Worm (Caenorhabditis elegans): ENCODE measurements around the gene W02A2.5.

The W02A2.5 gene

ce11 chrIV:13318773-13319172 lies 23.9 kb upstream of the W02A2.5 start (continued):
- TF ChIP-seq snpc-4 (tag; optimal IDR thresholded peaks at IDR 0.05) (no peak), lir-3 (tag; optimal IDR thresholded peaks at IDR 0.05; ENCODE audit: poor library complexity) (no peak), tlp-1 (tag; optimal IDR thresholded peaks at IDR 0.05) (no peak), jun-1 (tag; optimal IDR thresholded peaks at IDR 0.05) (peak; percentile 31), mab-9 (GFP tag; IDR thresholded peaks at IDR 0.05) (no peak), ztf-11 (tag; optimal IDR thresholded peaks at IDR 0.05) (no peak), elt-2 (tag; optimal IDR thresholded peaks at IDR 0.05) (peak; percentile 94), ceh-88 (GFP tag; IDR thresholded peaks at IDR 0.05) (no peak), fkh-10 (GFP tag; optimal IDR thresholded peaks at IDR 0.05) (no peak), nhr-85 (tag) (peak; percentile 58), mdl-1 (tag; optimal IDR thresholded peaks at IDR 0.05) (peak in 1 of 2 experiments; percentile 12), zag-1 (tag; optimal IDR thresholded peaks at IDR 0.05) (no peak), elt-3 (tag; optimal IDR thresholded peaks at IDR 0.05) (peak; percentile 25 to 82 (median 39)), grh-1 (GFP tag; IDR thresholded peaks at IDR 0.05) (0 out of 2 replicates have a peak, but pooled peaks have one; percentile 26), efl-1 (optimal IDR thresholded peaks at IDR 0.05) (no peak), efl-1 (GFP tag; optimal IDR thresholded peaks at IDR 0.05 in 1 of 2) (peak in 1 of 2 experiments; percentile 87), unc-30 (tag; optimal IDR thresholded peaks at IDR 0.05) (no peak), nhr-76 (tag; optimal IDR thresholded peaks at IDR 0.05) (no peak), lsy-2 (tag; optimal IDR thresholded peaks at IDR 0.05) (no peak), ceh-63 (GFP tag; optimal IDR thresholded peaks at IDR 0.05) (no peak), ces-1 (GFP tag; optimal IDR thresholded peaks at IDR 0.05) (no peak), lin-35 (GFP tag; optimal IDR thresholded peaks at IDR 0.05) (peak in 1 of 2 experiments; percentile 54), dsc-1 (tag; optimal IDR thresholded peaks at IDR 0.05) (no peak), ztf-4 (tag; optimal IDR thresholded peaks at IDR 0.05) (no peak), nhr-19 (GFP tag; conservative IDR thresholded peaks at IDR 0.05) (peak; percentile 74), nhr-20 (tag; optimal IDR thresholded peaks at IDR 0.05) (peak; percentile 83)

ce11 chrIV:13319886-13320650 lies 22.6 kb upstream of the W02A2.5 start:
- TF ChIP-seq nhr-90 (tag; optimal IDR thresholded peaks at IDR 0.05; ENCODE audit: poor library complexity) = no peak
- no peak for TF ChIP-seq swsn-7 (tag; optimal IDR thresholded peaks at IDR 0.05)

ce11 chrIV:13322429-13322828 lies 20.2 kb upstream of the W02A2.5 start:
- TF ChIP-seq rnt-1 (tag; optimal IDR thresholded peaks at IDR 0.05) (peak; percentile 84), mef-2 (tag; optimal IDR thresholded peaks at IDR 0.05) (no peak), tlp-1 (tag; optimal IDR thresholded peaks at IDR 0.05) (no peak), nhr-28 (tag; optimal IDR thresholded peaks at IDR 0.05) (no peak), dpl-1 (GFP tag; optimal IDR thresholded peaks at IDR 0.05) (peak; percentile 35 to 48 (median 37)), swsn-7 (tag; optimal IDR thresholded peaks at IDR 0.05) (peak; percentile 84), nhr-85 (tag) (peak; percentile 88), mdl-1 (tag; optimal IDR thresholded peaks at IDR 0.05) (peak in 1 of 2 experiments; percentile 63), lin-13 (GFP tag; optimal IDR thresholded peaks at IDR 0.05) (peak; percentile 60), ets-5 (GFP tag; IDR thresholded peaks at IDR 0.05) (no peak), fkh-8 (tag; optimal IDR thresholded peaks at IDR 0.05) (peak; percentile 71), unc-130 (tag; optimal IDR thresholded peaks at IDR 0.05) (no peak), nhr-84 (tag; optimal IDR thresholded peaks at IDR 0.05) (no peak), ceh-8 (GFP tag; optimal IDR thresholded peaks at IDR 0.05) (no peak), lir-3 (tag; optimal IDR thresholded peaks at IDR 0.05; ENCODE audit: poor library complexity) (no peak), nhr-19 (GFP tag; conservative IDR thresholded peaks at IDR 0.05) (peak; percentile 86), grh-1 (GFP tag; IDR thresholded peaks at IDR 0.05) (peak; percentile 35; the same call in 1 of the 2 replicates), nhr-90 (tag; optimal IDR thresholded peaks at IDR 0.05; ENCODE audit: poor library complexity) (peak; percentile 81), nhr-237 (tag; optimal IDR thresholded peaks at IDR 0.05) (peak; percentile 55), unc-62 (GFP tag; optimal IDR thresholded peaks at IDR 0.05) (no peak), nhr-11 (tag; optimal IDR thresholded peaks at IDR 0.05) (peak; percentile 55), efl-3 (GFP tag; optimal IDR thresholded peaks at IDR 0.05) (no peak), lin-15B (tag; optimal IDR thresholded peaks at IDR 0.05) (peak; percentile 2), blmp-1 (tag; optimal IDR thresholded peaks at IDR 0.05) (peak; percentile 33), unc-86 (tag; optimal IDR thresholded peaks at IDR 0.05) (peak; percentile 64), zip-4 (GFP tag; optimal IDR thresholded peaks at IDR 0.05) (no peak), pax-3 (tag; optimal IDR thresholded peaks at IDR 0.05) (no peak), fos-1 (tag; optimal IDR thresholded peaks at IDR 0.05) (peak; percentile 59)
